Worm (Caenorhabditis elegans): ENCODE data around the gene npr-8.
"Not testable (repeated sequence)": the region's sequence is repeated elsewhere in the genome, so short reads cannot be mapped to it uniquely, and the experiment has no call there.

The npr-8 gene

DNA sequence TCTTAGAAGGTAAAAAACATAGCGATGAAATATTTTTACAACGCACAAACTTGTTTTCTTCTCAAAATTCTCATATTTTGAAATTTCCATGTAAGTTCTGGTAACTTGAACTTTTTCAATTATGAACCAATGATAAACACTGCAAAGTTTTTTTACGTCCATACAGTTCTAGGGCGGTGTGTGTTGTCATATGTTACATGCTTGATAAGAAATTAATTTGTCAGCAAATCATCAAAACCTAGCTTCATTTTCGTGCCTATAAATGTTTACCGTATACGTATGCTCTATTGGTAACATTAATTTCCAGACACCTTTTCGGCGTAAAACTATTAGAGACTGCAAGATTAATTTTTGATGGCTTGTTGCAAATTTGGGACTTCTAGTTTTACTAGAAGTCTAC lies 33.9 kb upstream of the npr-8 start:
- TF ChIP-seq zim-3 (tag; optimal IDR thresholded peaks at IDR 0.05) = no peak
- no peak for TF ChIP-seq sea-2 (GFP tag; IDR thresholded peaks at IDR 0.05)
- peak; percentile 19 for TF ChIP-seq nhr-80 (tag; optimal IDR thresholded peaks at IDR 0.05)
- TF ChIP-seq B0261.1 (tag; optimal IDR thresholded peaks at IDR 0.05) = no peak
- TF ChIP-seq K12H6.12 (tag; optimal IDR thresholded peaks at IDR 0.05) = no peak

DNA sequence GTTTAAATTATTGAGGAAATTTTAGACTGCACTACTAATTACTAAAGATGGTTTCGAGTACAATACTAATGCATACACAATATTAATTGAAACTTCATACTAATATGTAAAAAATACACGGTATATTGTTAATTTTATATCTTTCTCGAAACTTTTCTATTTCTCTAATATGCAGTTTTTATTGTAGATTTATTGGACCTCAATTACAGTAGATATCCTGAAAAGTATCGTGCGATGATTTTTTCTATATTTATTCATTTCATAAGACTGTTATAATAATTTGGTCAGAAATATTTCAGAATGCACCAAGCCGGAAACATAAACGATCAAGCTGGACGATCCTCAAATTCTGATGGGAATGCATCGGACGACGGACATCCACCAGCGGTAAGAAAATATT lies 33.4 kb upstream of the npr-8 start, which contains the start of gene C07D8.5:
Gene C07D8.5 (plus strand): TSS at position 301 of the 400 bp plus-strand sequence.
- TF ChIP-seq cebp-2 (GFP tag; IDR thresholded peaks at IDR 0.05) (no peak), tbx-9 (tag; optimal IDR thresholded peaks at IDR 0.05; ENCODE audit: borderline replicate concordance) (no peak), attf-6 (GFP tag; IDR thresholded peaks at IDR 0.05) (no peak), chd-7 (tag; optimal IDR thresholded peaks at IDR 0.05) (no peak), F10E7.11 (tag; optimal IDR thresholded peaks at IDR 0.05) (no peak), efl-1 (GFP tag; optimal IDR thresholded peaks at IDR 0.05) (no peak), nfyb-1 (GFP tag; IDR thresholded peaks at IDR 0.05) (no peak), Y56A3A.18 (GFP tag; IDR thresholded peaks at IDR 0.05) (no peak), nhr-120 (GFP tag; IDR thresholded peaks at IDR 0.05) (no peak), K11D2.4 (GFP tag; IDR thresholded peaks at IDR 0.05) (no peak)

DNA sequence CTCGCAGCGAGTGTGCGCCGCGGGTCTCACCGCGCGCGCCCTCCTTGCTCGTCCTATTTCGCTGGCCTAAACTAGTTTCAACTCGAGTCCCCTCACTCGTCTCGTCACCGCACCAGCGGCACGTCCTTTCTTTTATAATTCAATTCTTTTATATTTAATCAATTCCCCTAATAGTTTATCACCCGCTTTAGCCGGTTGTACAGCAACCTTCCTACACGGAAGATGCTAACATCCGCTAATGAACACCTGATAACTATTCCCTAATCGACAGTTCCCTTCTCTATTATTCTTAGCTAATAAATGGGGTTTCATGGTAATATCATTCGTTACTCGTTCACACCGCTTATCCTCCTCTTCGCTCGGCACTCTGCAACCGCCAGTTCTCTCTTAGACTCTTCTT lies 11.8 kb upstream of the npr-8 start, which contains the start of gene C56G3.2:
Gene C56G3.2 (plus strand): TSS at position 301 of the 400 bp plus-strand sequence.
- TF ChIP-seq F57A8.1 (GFP tag; optimal IDR thresholded peaks at IDR 0.05); mcd-1 (GFP tag; IDR thresholded peaks at IDR 0.05); ceh-58 (GFP tag; IDR thresholded peaks at IDR 0.05): not testable (repeated sequence)

DNA sequence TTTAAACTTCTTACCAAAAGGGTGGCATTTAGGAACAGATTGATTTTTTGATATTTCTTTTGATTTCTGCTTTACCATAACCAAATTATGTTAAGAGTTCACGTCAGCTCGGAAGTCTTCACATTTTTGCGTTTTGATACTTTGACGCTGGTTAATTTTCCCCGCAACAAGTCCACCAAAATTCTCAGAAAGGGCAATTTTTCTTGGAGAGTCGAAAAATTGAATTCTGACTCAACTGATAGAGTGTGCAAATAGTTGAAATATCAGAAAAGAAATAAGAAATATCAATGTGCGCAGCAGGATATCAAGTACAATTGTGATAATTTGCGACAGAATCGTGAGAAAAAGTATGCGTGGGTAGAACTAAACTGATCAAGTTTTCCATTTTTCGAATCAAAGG lies 7.3 kb upstream of the npr-8 start:
- TF ChIP-seq ceh-27 (GFP tag; optimal IDR thresholded peaks at IDR 0.05) (no peak), lag-1 (GFP tag; IDR thresholded peaks at IDR 0.05) (no peak), xnd-1 (tag; optimal IDR thresholded peaks at IDR 0.05) (no peak), tbp1 (GFP tag; optimal IDR thresholded peaks at IDR 0.05) (no peak), tlf-1 (GFP tag; optimal IDR thresholded peaks at IDR 0.05) (no peak), ztf-22 (GFP tag; optimal IDR thresholded peaks at IDR 0.05) (no peak), athp-1 (tag; optimal IDR thresholded peaks at IDR 0.05) (no peak)

DNA sequence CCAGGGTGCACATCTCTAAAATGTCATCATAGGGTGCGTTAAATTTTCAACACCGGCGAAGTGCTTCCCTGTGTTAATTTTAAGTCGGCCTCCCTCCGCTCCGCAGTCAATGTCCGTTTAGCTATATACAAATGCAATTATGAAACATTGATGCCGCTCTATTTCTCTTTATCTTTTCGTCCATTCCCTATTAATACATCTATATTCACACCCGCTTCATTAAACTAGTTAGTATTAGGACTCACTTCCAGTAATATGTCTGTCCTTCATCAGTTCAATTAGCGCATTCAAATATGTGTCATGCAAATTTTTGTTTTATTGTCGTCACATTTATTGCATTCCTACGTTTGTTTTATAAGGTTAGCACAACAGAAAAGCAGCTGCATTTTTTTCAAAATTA lies 5.2 kb upstream of the npr-8 start:
- TF ChIP-seq F10E7.11 (tag; optimal IDR thresholded peaks at IDR 0.05) = no peak
- no peak for TF ChIP-seq ztf-26 (tag; optimal IDR thresholded peaks at IDR 0.05)
- TF ChIP-seq sea-2 (GFP tag; IDR thresholded peaks at IDR 0.05) = no peak
- TF ChIP-seq snpc-4 (GFP tag; optimal IDR thresholded peaks at IDR 0.05) = no peak
- TF ChIP-seq snpc-4 (tag; optimal IDR thresholded peaks at IDR 0.05) = no peak
- no peak for TF ChIP-seq sdz-38 (tag; optimal IDR thresholded peaks at IDR 0.05)

DNA sequence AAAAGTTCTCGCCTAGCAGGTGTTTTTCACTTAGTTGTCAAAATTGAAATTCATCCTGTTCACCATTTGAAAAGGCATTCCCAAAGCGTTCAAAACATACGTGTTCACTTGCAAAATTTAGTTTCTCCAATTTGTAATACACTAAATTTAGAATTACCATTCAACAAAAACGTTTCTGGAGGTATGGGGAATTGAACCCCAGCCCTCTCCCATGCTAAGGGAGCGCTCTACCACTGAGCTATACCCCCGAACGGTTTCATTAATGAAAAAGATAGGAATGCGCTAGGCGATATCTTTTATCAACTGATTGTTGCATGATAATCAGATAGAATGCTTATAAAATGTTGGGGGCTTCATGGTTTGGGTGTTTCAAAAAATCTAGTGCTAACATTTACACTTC lies 1.5 kb downstream of the npr-8 start:
- TF ChIP-seq snpc-4 (GFP tag; optimal IDR thresholded peaks at IDR 0.05) = peak; percentile 48
- no peak for TF ChIP-seq snpc-4 (tag; optimal IDR thresholded peaks at IDR 0.05)
- no peak for TF ChIP-seq hlh-26 (GFP tag; conservative IDR thresholded peaks at IDR 0.05)
- no peak for TF ChIP-seq nhr-80 (tag; optimal IDR thresholded peaks at IDR 0.05)
- TF ChIP-seq snpc-1.3 (tag; optimal IDR thresholded peaks at IDR 0.05; ENCODE audit: insufficient read depth) = peak; percentile 70
- peak; percentile 63 for TF ChIP-seq pbrm-1 (GFP tag; IDR thresholded peaks at IDR 0.05)
- TF ChIP-seq F37B4.10 (GFP tag; IDR thresholded peaks at IDR 0.05) = no peak
- TF ChIP-seq lir-1 (GFP tag; conservative IDR thresholded peaks at IDR 0.05) = no peak
- peak; percentile 31 for TF ChIP-seq mes-4 (tag; optimal IDR thresholded peaks at IDR 0.05)
- TF ChIP-seq gei-17 (GFP tag; optimal IDR thresholded peaks at IDR 0.05) = no peak
- no peak for TF ChIP-seq dpl-1 (GFP tag; optimal IDR thresholded peaks at IDR 0.05)
- TF ChIP-seq Y53G8AR.9 (GFP tag; conservative IDR thresholded peaks at IDR 0.05) = no peak
- no peak for TF ChIP-seq F52B5.7 (tag; optimal IDR thresholded peaks at IDR 0.05)
- TF ChIP-seq B0336.3 (GFP tag; IDR thresholded peaks at IDR 0.05) = no peak
- no peak for TF ChIP-seq ceh-27 (GFP tag; optimal IDR thresholded peaks at IDR 0.05)
- TF ChIP-seq rec-8 (tag; optimal IDR thresholded peaks at IDR 0.05) = peak in 1 of 2 experiments; percentile 26
- TF ChIP-seq B0019.2 (GFP tag; conservative IDR thresholded peaks at IDR 0.05) = no peak
